Worm (Caenorhabditis elegans) whole organism, young adult: ENCODE data around the gene C38C3.3.

Experiments used
- B0035.1 ChIP-seq: sonication (generic microtip); optimal IDR thresholded peaks from 2 replicates; lab custom pipeline; 2016; ENCODE audit warnings: missing genetic modification characterization, mild to moderate bottlenecking, missing compliant biosample characterization, missing genotype, missing genetic modification reagents
- B0336.3 ChIP-seq: fragments of 200-800 bp; sonication (Bioruptor generic); IDR thresholded peaks from 2 replicates; pipeline ENCODE4 v1.3.6; 2022; ENCODE audit warnings: missing genetic modification characterization, missing compliant biosample characterization
- F52B5.7 ChIP-seq: sonication (generic microtip); optimal IDR thresholded peaks from 2 replicates; lab custom pipeline; 2016; ENCODE audit warnings: mild to moderate bottlenecking, missing genetic modification characterization, missing compliant biosample characterization
- F57C9.4 ChIP-seq: sonication (generic microtip); optimal IDR thresholded peaks from 2 replicates; lab custom pipeline; 2017; ENCODE audit warnings: mild to moderate bottlenecking, missing genetic modification characterization, missing compliant biosample characterization
- K11D2.4 ChIP-seq: fragments of 200-800 bp; sonication (Bioruptor generic); IDR thresholded peaks from 2 replicates; pipeline ENCODE4 v1.3.6; 2022; ENCODE audit warnings: missing genetic modification reagents, missing genetic modification characterization, missing compliant biosample characterization
- Y53F4B.3 ChIP-seq: fragments of 200-800 bp; sonication (Bioruptor generic); IDR thresholded peaks from 2 replicates; pipeline ENCODE4 v1.3.6; 2022; ENCODE audit warnings: missing genetic modification reagents, missing genetic modification characterization, missing compliant biosample characterization
- Y95B8A.8 ChIP-seq: fragments of 200-800 bp; sonication (Bioruptor generic); IDR thresholded peaks from 2 replicates; pipeline ENCODE4 v1.3.6; 2022; ENCODE audit warnings: missing genetic modification reagents, missing genetic modification characterization, missing compliant biosample characterization
- atf-7 ChIP-seq: sonication (generic microtip); optimal IDR thresholded peaks from 2 replicates; lab custom pipeline; 2017; ENCODE audit warnings: mild to moderate bottlenecking, missing genetic modification characterization, missing compliant biosample characterization
- bed-2 ChIP-seq: fragments of 200-800 bp; sonication (Bioruptor generic); IDR thresholded peaks from 2 replicates; pipeline ENCODE4 v1.3.6; 2022; ENCODE audit warnings: missing genetic modification reagents, missing genetic modification characterization, missing compliant biosample characterization
- cebp-2 ChIP-seq: fragments of 200-800 bp; sonication (Bioruptor generic); IDR thresholded peaks from 2 replicates; pipeline ENCODE4 v1.3.6; 2022; ENCODE audit warnings: missing genetic modification characterization, missing compliant biosample characterization
- ceh-58 ChIP-seq: fragments of 200-800 bp; sonication (Bioruptor generic); IDR thresholded peaks from 2 replicates; pipeline ENCODE4 v1.3.6; 2022; ENCODE audit warnings: missing genetic modification characterization, missing compliant biosample characterization
- dox-1 ChIP-seq: fragments of 200-800 bp; sonication (Bioruptor generic); IDR thresholded peaks from 2 replicates; pipeline ENCODE4 v1.3.6; 2022; ENCODE audit warnings: missing genetic modification reagents, missing genetic modification characterization, missing compliant biosample characterization
- egl-18 ChIP-seq: fragments of 200-800 bp; sonication (Bioruptor generic); IDR thresholded peaks from 2 replicates; pipeline ENCODE4 v1.3.6; 2022; ENCODE audit warnings: missing genetic modification reagents, missing genetic modification characterization, missing compliant biosample characterization
- egrh-3 ChIP-seq: fragments of 200-800 bp; sonication (Bioruptor generic); IDR thresholded peaks from 2 replicates; pipeline ENCODE4 v1.3.6; 2022; ENCODE audit warnings: missing genetic modification reagents, missing genetic modification characterization, missing compliant biosample characterization
- ekl-4 ChIP-seq: fragments of 200-800 bp; sonication (Bioruptor generic); IDR thresholded peaks from 2 replicates; pipeline ENCODE4 v1.3.6; 2022; ENCODE audit warnings: missing genetic modification reagents, missing genetic modification characterization, missing compliant biosample characterization
- ets-4 ChIP-seq: fragments of 200-800 bp; sonication (Bioruptor generic); optimal IDR thresholded peaks from 2 replicates; lab custom pipeline; 2018; ENCODE audit warnings: mild to moderate bottlenecking, missing genetic modification characterization, missing compliant biosample characterization
- fkh-3 ChIP-seq: sonication (generic microtip); optimal IDR thresholded peaks from 2 replicates; lab custom pipeline; 2016; ENCODE audit warnings: mild to moderate bottlenecking, missing genetic modification characterization, missing compliant biosample characterization
- him-1 ChIP-seq: sonication (generic microtip); optimal IDR thresholded peaks from 2 replicates; lab custom pipeline; 2016; ENCODE audit warnings: missing genotype, missing genetic modification reagents, missing genetic modification characterization, missing compliant biosample characterization
- hlh-26 ChIP-seq: fragments of 200-800 bp; sonication (Bioruptor generic); conservative IDR thresholded peaks from 2 replicates; pipeline ENCODE4 v1.3.6; 2022; ENCODE audit warnings: missing genetic modification reagents, missing genetic modification characterization, missing compliant biosample characterization
- hmg-1.2 ChIP-seq: fragments of 200-800 bp; sonication (Bioruptor generic); IDR thresholded peaks from 2 replicates; pipeline ENCODE4 v1.3.6; 2022; ENCODE audit warnings: missing genetic modification reagents, missing genetic modification characterization, missing compliant biosample characterization
- hrde-1 ChIP-seq: sonication (generic microtip); optimal IDR thresholded peaks from 2 replicates; lab custom pipeline; 2016; ENCODE audit warnings: missing genetic modification characterization, mild to moderate bottlenecking, missing compliant biosample characterization, moderate library complexity, missing genotype, missing genetic modification reagents, borderline replicate concordance
- let-607 ChIP-seq, 2 experiments: fragments of 200-800 bp in 1 of 2; sonication (Bioruptor generic) in 1 of 2; sonication (generic microtip) in 1 of 2; optimal IDR thresholded peaks; 2 replicates each; lab custom pipeline; 2016 to 2018; ENCODE audit warnings: mild to moderate bottlenecking in 2 of 2, missing compliant biosample characterization in 2 of 2, missing genetic modification characterization in 2 of 2, moderate library complexity in 2 of 2, missing genotype in 1 of 2
- lin-26 ChIP-seq: fragments of 200-800 bp; sonication (Bioruptor generic); IDR thresholded peaks from 2 replicates; pipeline ENCODE4 v1.3.6; 2022; ENCODE audit warnings: missing genetic modification reagents, missing genetic modification characterization, missing compliant biosample characterization
- lin-54 ChIP-seq: fragments of 200-800 bp; sonication (Bioruptor generic); optimal IDR thresholded peaks from 2 replicates; lab custom pipeline; 2018; ENCODE audit warnings: mild to moderate bottlenecking, missing genetic modification characterization, missing compliant biosample characterization
- madf-6 ChIP-seq: fragments of 200-800 bp; sonication (Bioruptor generic); IDR thresholded peaks from 2 replicates; pipeline ENCODE4 v1.3.6; 2022; ENCODE audit warnings: missing genetic modification reagents, missing genetic modification characterization, missing compliant biosample characterization
- mcd-1 ChIP-seq: fragments of 200-800 bp; sonication (Bioruptor generic); IDR thresholded peaks from 2 replicates; pipeline ENCODE4 v1.3.6; 2022; ENCODE audit warnings: missing genetic modification reagents, missing genetic modification characterization, missing compliant biosample characterization
- nhr-120 ChIP-seq: fragments of 200-800 bp; sonication (Bioruptor generic); IDR thresholded peaks from 2 replicates; pipeline ENCODE4 v1.3.6; 2022; ENCODE audit warnings: missing genetic modification characterization, missing compliant biosample characterization
- nhr-27 ChIP-seq: fragments of 200-800 bp; sonication (Bioruptor generic); optimal IDR thresholded peaks from 2 replicates; lab custom pipeline; 2018; ENCODE audit warnings: mild to moderate bottlenecking, missing genetic modification characterization, moderate library complexity, missing compliant biosample characterization
- nhr-80 ChIP-seq: sonication (generic microtip); optimal IDR thresholded peaks from 2 replicates; lab custom pipeline; 2016; ENCODE audit warnings: missing genetic modification characterization, missing compliant biosample characterization
- sdz-38 ChIP-seq: sonication (generic microtip); optimal IDR thresholded peaks from 2 replicates; lab custom pipeline; 2016; ENCODE audit warnings: missing genotype, missing genetic modification characterization, missing compliant biosample characterization
- snpc-1.1 ChIP-seq: sonication (generic microtip); optimal IDR thresholded peaks from 2 replicates; lab custom pipeline; 2017; ENCODE audit warnings: missing genetic modification characterization, mild to moderate bottlenecking, missing compliant biosample characterization, antibody characterized with exemption, moderate library complexity, missing genotype, missing genetic modification reagents; ENCODE audit not compliant: insufficient read depth
- snpc-4 ChIP-seq, 5 experiments: fragments of 150-350 bp in 1 of 5; sonication (generic microtip) in 4 of 5; optimal IDR thresholded peaks; 2 replicates each; lab custom pipeline; 2014 to 2018; ENCODE audit warnings: missing genetic modification characterization in 5 of 5, missing biosample characterization in 3 of 5, antibody characterized with exemption in 2 of 5, mild to moderate bottlenecking in 2 of 5, missing compliant biosample characterization in 2 of 5, missing genotype in 2 of 5, moderate library complexity in 2 of 5, missing genetic modification reagents in 1 of 5
- tbp1 ChIP-seq: fragments of 200-800 bp; sonication (Bioruptor generic); optimal IDR thresholded peaks from 2 replicates; lab custom pipeline; 2018; ENCODE audit warnings: mild to moderate bottlenecking, missing genetic modification characterization, missing compliant biosample characterization
- unc-62 ChIP-seq: fragments of 150-350 bp; optimal IDR thresholded peaks from 2 replicates; lab custom pipeline; 2014; ENCODE audit warnings: missing biosample characterization, missing genetic modification reagents, missing genetic modification characterization
- ztf-18 ChIP-seq: sonication (generic microtip); optimal IDR thresholded peaks from 2 replicates; lab custom pipeline; 2016; ENCODE audit warnings: missing genotype, mild to moderate bottlenecking, missing genetic modification characterization, missing compliant biosample characterization
- ztf-22 ChIP-seq: fragments of 200-800 bp; sonication (Bioruptor generic); optimal IDR thresholded peaks from 2 replicates; lab custom pipeline; 2018; ENCODE audit warnings: mild to moderate bottlenecking, missing genetic modification characterization, moderate library complexity, missing compliant biosample characterization

C38C3.3 gene

ce11 chrV:1454762-1455161 lies 40.7 kb upstream of the C38C3.3 start, which contains the start of gene chil-14:
Gene chil-14 (plus strand): TSS chrV:1455062.
- TF ChIP-seq B0035.1 (tag; lab: Kevin White, UChicago) (no peak), Y53F4B.3 (GFP tag; lab: Robert Waterston, UW) (no peak), B0336.3 (GFP tag; lab: Robert Waterston, UW) (no peak), F57C9.4 (tag; lab: Kevin White, UChicago) (no peak), fkh-3 (no peak), F52B5.7 (no peak), egrh-3 (GFP tag; lab: Robert Waterston, UW) (no peak), madf-6 (no peak), Y95B8A.8 (no peak), hlh-26 (GFP tag; lab: Robert Waterston, UW) (no peak), hrde-1 (no peak), him-1 (no peak), tbp1 (no peak), lin-26 (GFP tag; lab: Robert Waterston, UW) (no peak), ceh-58 (no peak), bed-2 (GFP tag; lab: Robert Waterston, UW) (no peak), let-607 (tag; optimal IDR thresholded peaks at IDR 0.05; lab: Kevin White, UChicago) (no peak), mcd-1 (GFP tag; lab: Robert Waterston, UW) (no peak)
- TF ChIP-seq, all 124 proteins: peak for 0

- TF ChIP-seq ztf-18 (tag; lab: Kevin White, UChicago) (no peak), Y95B8A.8 (no peak), snpc-4 (GFP tag; optimal IDR thresholded peaks at IDR 0.05; lab: Kevin White, UChicago) (peak; percentile 29), snpc-4 (tag; optimal IDR thresholded peaks at IDR 0.05; lab: Kevin White, UChicago) (peak in 3 of 4 experiments; percentile 71 to 94 (median 91)), mcd-1 (GFP tag; lab: Robert Waterston, UW) (peak; percentile 40; the same call in 1 of the 2 replicates), B0336.3 (GFP tag; lab: Robert Waterston, UW) (0 out of 2 replicates have a peak, but pooled peaks have one; percentile 22), egrh-3 (GFP tag; lab: Robert Waterston, UW) (peak; percentile 62; the same call in 1 of the 2 replicates), snpc-1.1 (tag; lab: Kevin White, UChicago) (peak; percentile 78), ekl-4 (no peak), hmg-1.2 (GFP tag; lab: Robert Waterston, UW) (peak; percentile 78), egl-18 (GFP tag; lab: Robert Waterston, UW) (no peak), nhr-120 (0 out of 2 replicates have a peak, but pooled peaks have one; percentile 52), dox-1 (GFP tag; lab: Robert Waterston, UW) (peak; percentile 49; the same call in 1 of the 2 replicates)
These were observed 40.2 kb upstream of the C38C3.3 start for ce11 chrV:1455280-1455679.

DNA sequence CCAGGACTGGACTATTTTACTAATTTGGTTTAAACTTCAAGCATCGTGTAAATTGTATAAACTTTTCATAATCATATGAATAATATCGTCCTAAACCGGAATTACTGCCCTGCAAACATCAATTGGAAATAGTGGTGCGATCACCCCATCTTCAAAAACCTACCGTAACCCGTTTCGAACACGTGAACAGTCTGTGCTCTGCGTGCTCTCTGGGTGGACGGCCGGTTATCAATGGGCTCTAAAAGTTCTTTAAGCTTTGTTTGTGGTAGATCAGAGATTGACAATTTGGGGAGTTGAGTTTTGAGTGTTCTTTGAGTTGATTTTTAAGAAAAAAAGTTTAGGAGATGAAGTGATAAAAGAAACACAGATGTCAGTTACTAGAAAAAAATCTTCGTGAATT lies 38.8 kb upstream of the C38C3.3 start:
- TF ChIP-seq lin-54 (GFP tag; lab: Kevin White, UChicago) = peak; percentile 8
- TF ChIP-seq nhr-27 (tag; lab: Kevin White, UChicago) = no peak
- peak; percentile 78 for TF ChIP-seq ets-4
- TF ChIP-seq atf-7 (tag; lab: Kevin White, UChicago) = peak; percentile 65
- TF ChIP-seq K11D2.4 (GFP tag; lab: Robert Waterston, UW) = no peak
- no peak for TF ChIP-seq cebp-2
- peak; percentile 73 for TF ChIP-seq nhr-80
- peak; percentile 74 for TF ChIP-seq ztf-22 (GFP tag; lab: Kevin White, UChicago)
- peak; percentile 56; the same call in 1 of the 2 replicates for TF ChIP-seq B0336.3 (GFP tag; lab: Robert Waterston, UW)
- TF ChIP-seq sdz-38 (tag; lab: Kevin White, UChicago) = no peak
- TF ChIP-seq unc-62 (GFP tag; lab: Kevin White, UChicago) = no peak
- TF ChIP-seq, all 124 proteins: peak for 6
